Worm (Caenorhabditis elegans): ENCODE results near the gene C08B11.9.

C08B11.9 gene

ce11 chrII:8071801-8072544, 34.0 kb upstream of the C08B11.9 start (continued):
- TF ChIP-seq nhr-111 (GFP tag; optimal IDR thresholded peaks at IDR 0.05) (no peak), lir-3 (tag; optimal IDR thresholded peaks at IDR 0.05) (no peak), lin-39 (tag; optimal IDR thresholded peaks at IDR 0.05) (no peak), jun-1 (tag; optimal IDR thresholded peaks at IDR 0.05) (no peak), daf-19 (GFP tag; conservative IDR thresholded peaks at IDR 0.05) (no peak), Y105C5A.15 (GFP tag; IDR thresholded peaks at IDR 0.05) (no peak), ama-1 (optimal IDR thresholded peaks at IDR 0.05) (no peak), zip-2 (tag; optimal IDR thresholded peaks at IDR 0.05) (no peak), Y48G9A.11 (GFP tag; IDR thresholded peaks at IDR 0.05) (no peak), mxl-2 (GFP tag; conservative IDR thresholded peaks at IDR 0.05) (no peak), dmd-9 (GFP tag; IDR thresholded peaks at IDR 0.05) (no peak), cey-2 (tag; optimal IDR thresholded peaks at IDR 0.05; ENCODE audit: borderline replicate concordance, insufficient read depth) (no peak), ces-1 (GFP tag; optimal IDR thresholded peaks at IDR 0.05) (no peak), mes-2 (tag; optimal IDR thresholded peaks at IDR 0.05; ENCODE audit: poor library complexity, severe bottlenecking) (no peak), rbr-2 (tag; optimal IDR thresholded peaks at IDR 0.05) (peak; percentile 38), egl-43 (GFP tag; IDR thresholded peaks at IDR 0.05) (no peak), unc-62 (GFP tag; optimal IDR thresholded peaks at IDR 0.05 in 1 of 2) (peak in 1 of 2 experiments; percentile 99), unc-62 (tag; optimal IDR thresholded peaks at IDR 0.05) (no peak), nhr-28 (tag; optimal IDR thresholded peaks at IDR 0.05) (peak; percentile 16), dpl-1 (GFP tag; optimal IDR thresholded peaks at IDR 0.05) (no peak), F26F4.8 (GFP tag; conservative IDR thresholded peaks at IDR 0.05) (no peak), fos-1 (tag; optimal IDR thresholded peaks at IDR 0.05) (no peak), gei-8 (GFP tag; optimal IDR thresholded peaks at IDR 0.05) (no peak), hlh-11 (tag; optimal IDR thresholded peaks at IDR 0.05) (peak; percentile 53), fkh-10 (GFP tag; optimal IDR thresholded peaks at IDR 0.05) (no peak), R02D3.7 (tag; optimal IDR thresholded peaks at IDR 0.05) (no peak), T26A8.4 (GFP tag; IDR thresholded peaks at IDR 0.05) (0 out of 2 replicates have a peak, but pooled peaks have one; percentile 23), nhr-77 (tag; optimal IDR thresholded peaks at IDR 0.05) (no peak), ceh-28 (tag; optimal IDR thresholded peaks at IDR 0.05) (no peak), nhr-237 (tag; optimal IDR thresholded peaks at IDR 0.05) (no peak), ceh-32 (tag; optimal IDR thresholded peaks at IDR 0.05; ENCODE audit: poor library complexity) (no peak), daf-16 (GFP tag; optimal IDR thresholded peaks at IDR 0.05) (peak in 1 of 2 experiments; percentile 63), daf-16 (tag; optimal IDR thresholded peaks at IDR 0.05) (no peak), daf-8 (GFP tag; IDR thresholded peaks at IDR 0.05) (no peak), ceh-44 (GFP tag; IDR thresholded peaks at IDR 0.05) (no peak), madf-9 (GFP tag; conservative IDR thresholded peaks at IDR 0.05) (no peak), mxl-3 (GFP tag; optimal IDR thresholded peaks at IDR 0.05) (peak; percentile 69), saeg-2 (GFP tag; IDR thresholded peaks at IDR 0.05) (no peak), lin-38 (GFP tag; IDR thresholded peaks at IDR 0.05) (0 out of 2 replicates have a peak, but pooled peaks have one; percentile 28), snpc-1.2 (GFP tag; IDR thresholded peaks at IDR 0.05) (no peak), Y75B8A.6 (GFP tag; IDR thresholded peaks at IDR 0.05) (no peak), nhr-25 (tag; optimal IDR thresholded peaks at IDR 0.05; ENCODE audit: borderline replicate concordance, insufficient read depth) (no peak), zag-1 (tag; optimal IDR thresholded peaks at IDR 0.05) (no peak), set-16 (GFP tag; IDR thresholded peaks at IDR 0.05) (no peak), tra-1 (GFP tag; IDR thresholded peaks at IDR 0.05) (no peak), F49E8.2 (tag; optimal IDR thresholded peaks at IDR 0.05; ENCODE audit: borderline replicate concordance) (no peak), ctbp-1 (GFP tag; IDR thresholded peaks at IDR 0.05) (peak; percentile 73; the same call in 1 of the 2 replicates), daf-12 (tag; optimal IDR thresholded peaks at IDR 0.05) (no peak), ceh-20 (GFP tag; IDR thresholded peaks at IDR 0.05) (peak; percentile 74; the same call in 1 of the 2 replicates), hif-1 (tag; optimal IDR thresholded peaks at IDR 0.05) (peak in 1 of 2 experiments; percentile 41)
